Fruit fly (Drosophila melanogaster) S2 (cell line): ENCODE data around the gene CG9760.

Experiments used
- CG8478 ChIP-seq: fragments of >200 bp; optimal IDR thresholded peaks from 2 replicates; lab custom pipeline; 2018
- CTCF ChIP-seq, 2 experiments: fragments of >200 bp; optimal IDR thresholded peaks; 2 replicates each; lab custom pipeline; 2018

DNA sequence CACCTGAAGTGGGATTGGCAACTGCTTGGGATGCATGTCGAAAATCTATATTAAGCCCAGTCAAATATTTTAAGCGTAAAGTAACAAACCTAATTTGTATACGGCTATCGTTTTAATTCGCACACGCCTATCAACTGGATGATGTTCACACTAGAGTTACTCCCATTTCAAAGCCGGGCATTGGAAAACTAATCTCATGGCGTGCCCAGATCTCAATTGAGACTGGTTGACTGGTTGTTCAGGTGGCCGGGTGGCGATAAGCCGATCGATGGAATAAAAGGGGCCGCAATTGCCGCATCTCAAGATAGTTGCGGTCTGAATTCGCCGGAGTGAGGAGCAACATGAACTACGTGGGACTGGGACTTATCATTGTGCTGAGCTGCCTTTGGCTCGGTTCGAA lies 25.0 kb upstream of the CG9760 start, which contains the start of gene Est-6:
- TF ChIP-seq CTCF (optimal IDR thresholded peaks at IDR 0.05; lab: Kevin White, UChicago) (no peak), CG8478 (lab: Kevin White, UChicago) (no peak)
